Fruit fly (Drosophila melanogaster): Measurements from ENCODE around the gene Cdc5.

DNA sequence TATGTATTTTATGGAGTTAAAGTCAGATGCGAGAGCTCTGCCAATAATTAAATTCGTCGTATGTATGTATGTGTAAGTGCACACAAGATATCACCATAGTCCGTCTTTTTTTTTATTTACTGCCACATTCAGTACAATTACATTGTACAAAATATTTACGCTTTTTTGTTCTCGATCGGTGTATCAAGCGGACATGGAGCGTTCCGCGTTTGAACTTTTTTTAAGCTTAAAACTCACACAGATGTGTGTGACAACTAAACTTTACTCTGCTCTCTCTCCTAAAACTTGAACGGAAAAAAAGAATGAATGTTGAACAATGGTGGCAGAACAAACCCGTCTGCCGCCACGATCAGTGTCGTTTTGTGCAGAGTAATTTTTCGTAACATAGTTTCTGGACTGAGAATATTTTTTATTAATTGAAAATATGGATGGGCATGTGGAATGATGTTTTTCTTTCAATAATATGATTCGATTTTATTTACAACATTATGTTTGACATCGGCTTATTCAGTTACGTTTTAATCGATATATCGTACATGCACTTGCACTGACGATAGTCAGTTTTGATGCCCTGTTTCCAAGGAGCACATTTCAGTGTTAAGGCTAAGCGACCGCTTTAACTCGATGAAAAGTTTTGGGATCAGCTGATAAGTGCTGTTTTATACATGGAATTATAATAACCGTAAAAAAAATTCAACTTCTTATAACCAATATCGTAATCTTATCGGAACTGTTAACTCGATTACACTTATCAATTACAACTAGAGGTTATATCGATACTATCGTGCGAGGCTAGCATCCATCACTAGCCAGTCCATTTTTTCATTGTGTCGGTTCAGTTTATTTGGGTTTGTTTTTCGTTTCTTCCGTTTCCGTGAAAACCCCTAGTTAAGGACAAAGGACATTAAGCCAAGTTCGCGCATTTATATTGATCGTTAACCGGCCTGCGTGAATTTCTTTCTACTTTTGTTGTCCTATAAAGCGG, 14.2 kb downstream of the Cdc5 start, which contains the start of gene mth:
- TF ChIP-seq CG6276 (GFP tag; optimal IDR thresholded peaks at IDR 0.05) (peak; percentile 60), CG10631 (GFP tag; optimal IDR thresholded peaks at IDR 0.05) (peak; percentile 49), CG3919 (GFP tag; optimal IDR thresholded peaks at IDR 0.05) (peak; percentile 38), CG16779 (tag; optimal IDR thresholded peaks at IDR 0.05) (peak; percentile 22), CG11762 (GFP tag; optimal IDR thresholded peaks at IDR 0.05; ENCODE audit: insufficient read depth) (no peak), Sox14 (GFP tag; optimal IDR thresholded peaks at IDR 0.05) (peak; percentile 66), topi (GFP tag; optimal IDR thresholded peaks at IDR 0.05) (peak; percentile 45), CG31627 (GFP tag; optimal IDR thresholded peaks at IDR 0.05) (peak; percentile 68), CG6854 (GFP tag; optimal IDR thresholded peaks at IDR 0.05) (peak; percentile 55), CG15336 (GFP tag; IDR thresholded peaks at IDR 0.05) (peak; percentile 39; the same call in 1 of the 2 replicates), Eip75B (GFP tag; optimal IDR thresholded peaks at IDR 0.05) (no peak), vri (GFP tag; optimal IDR thresholded peaks at IDR 0.05) (peak; percentile 29), Sox102F (GFP tag; optimal IDR thresholded peaks at IDR 0.05) (peak; percentile 2), pdm3 (GFP tag; optimal IDR thresholded peaks at IDR 0.05) (peak; percentile 57)
